Fruit fly (Drosophila melanogaster): ENCODE data around the gene Nepl11.
A peak's percentile ranks its signal among the peaks of the same experiment; 100 is the strongest.

Gene Nepl11

DNA sequence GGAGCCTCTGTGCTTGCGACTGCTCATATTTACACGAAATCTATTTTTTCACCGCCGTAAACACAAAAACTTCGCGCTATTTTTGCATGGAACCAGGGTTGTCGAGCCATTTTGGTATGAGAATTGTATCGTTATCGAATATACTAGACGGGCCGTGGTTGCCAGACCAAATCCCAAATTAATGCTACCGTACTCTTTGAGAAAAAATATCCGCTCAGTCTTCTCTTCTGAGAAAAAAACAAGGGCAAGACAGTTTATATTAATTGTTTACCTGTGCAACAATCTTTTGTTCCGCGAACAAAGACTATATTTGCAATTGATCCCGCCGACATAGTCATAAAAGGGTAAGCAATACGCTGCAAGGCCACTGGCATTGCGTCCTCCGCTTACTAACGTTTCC lies 42.9 kb upstream of the Nepl11 start, which contains the start of the genes Skp2 and CG1103 (continued):
- TF ChIP-seq CG2116 (GFP tag; optimal IDR thresholded peaks at IDR 0.05) (peak; percentile 60), Ada2b (GFP tag; IDR thresholded peaks at IDR 0.05) (no peak), Usf (GFP tag; optimal IDR thresholded peaks at IDR 0.05) (no peak), CG7271 (tag; optimal IDR thresholded peaks at IDR 0.05) (no peak), Myb (GFP tag; optimal IDR thresholded peaks at IDR 0.05) (peak; percentile 27), toy (GFP tag; IDR thresholded peaks at IDR 0.05) (no peak), Asciz (GFP tag; optimal IDR thresholded peaks at IDR 0.05) (no peak), Atf-2 (GFP tag; optimal IDR thresholded peaks at IDR 0.05) (no peak), CG17802 (tag; optimal IDR thresholded peaks at IDR 0.05) (no peak), CG12659 (GFP tag; optimal IDR thresholded peaks at IDR 0.05) (peak; percentile 62), ato (GFP tag; IDR thresholded peaks at IDR 0.05; ENCODE audit: partially characterized antibody) (peak; percentile 43; the same call in 1 of the 2 replicates), CTCF (GFP tag; optimal IDR thresholded peaks at IDR 0.05) (peak; percentile 24), CG1602 (GFP tag; optimal IDR thresholded peaks at IDR 0.05) (no peak), Xrp1 (GFP tag; IDR thresholded peaks at IDR 0.05) (no peak), Ets97D (GFP tag; optimal IDR thresholded peaks at IDR 0.05) (peak; percentile 56), CG8388 (GFP tag; optimal IDR thresholded peaks at IDR 0.05) (no peak), CG18262 (tag; optimal IDR thresholded peaks at IDR 0.05) (no peak), D19A (tag; optimal IDR thresholded peaks at IDR 0.05) (no peak), Blimp-1 (GFP tag; optimal IDR thresholded peaks at IDR 0.05) (no peak), abd-A (tag; optimal IDR thresholded peaks at IDR 0.05) (no peak), CG9932 (GFP tag; IDR thresholded peaks at IDR 0.05) (no peak), CG12155 (GFP tag; optimal IDR thresholded peaks at IDR 0.05) (no peak), Lpt (GFP tag; optimal IDR thresholded peaks at IDR 0.05) (no peak), CG2889 (GFP tag; IDR thresholded peaks at IDR 0.05) (no peak), p53 (GFP tag; optimal IDR thresholded peaks at IDR 0.05) (peak; percentile 16), cwo (GFP tag; optimal IDR thresholded peaks at IDR 0.05) (no peak), nmo (GFP tag; optimal IDR thresholded peaks at IDR 0.05) (peak; percentile 37), CG31365 (tag; optimal IDR thresholded peaks at IDR 0.05) (no peak), CG13424 (tag; optimal IDR thresholded peaks at IDR 0.05) (no peak), Sry-β (GFP tag; optimal IDR thresholded peaks at IDR 0.05) (no peak), CG2129 (GFP tag; IDR thresholded peaks at IDR 0.05; ENCODE audit: partially characterized antibody) (no peak), gt (GFP tag; IDR thresholded peaks at IDR 0.05) (no peak), HHEX (GFP tag; optimal IDR thresholded peaks at IDR 0.05) (no peak), vnd (GFP tag; IDR thresholded peaks at IDR 0.05; ENCODE audit: partially characterized antibody) (no peak), CG2120 (GFP tag; optimal IDR thresholded peaks at IDR 0.05) (no peak), eve (GFP tag; optimal IDR thresholded peaks at IDR 0.05) (no peak), CG31388 (GFP tag; optimal IDR thresholded peaks at IDR 0.05) (no peak), CG2678 (tag; optimal IDR thresholded peaks at IDR 0.05) (no peak), maf-S (GFP tag; optimal IDR thresholded peaks at IDR 0.05) (no peak), Dll (GFP tag; IDR thresholded peaks at IDR 0.05; ENCODE audit: partially characterized antibody) (peak; percentile 46; the same call in 2 of the 4 replicates), nerfin-1 (tag; optimal IDR thresholded peaks at IDR 0.05) (peak; percentile 33), luna (GFP tag; optimal IDR thresholded peaks at IDR 0.05) (no peak), CG6689 (GFP tag; IDR thresholded peaks at IDR 0.05) (no peak), Aef1 (GFP tag; IDR thresholded peaks at IDR 0.05) (no peak), ranshi (GFP tag; IDR thresholded peaks at IDR 0.05) (no peak), MESR4 (GFP tag; optimal IDR thresholded peaks at IDR 0.05) (peak; percentile 79), Oli (tag; optimal IDR thresholded peaks at IDR 0.05) (no peak), CG13894 (tag; optimal IDR thresholded peaks at IDR 0.05) (no peak), CG18764 (GFP tag; optimal IDR thresholded peaks at IDR 0.05) (no peak), E2f2 (GFP tag; IDR thresholded peaks at IDR 0.05) (peak; percentile 91), CG10462 (GFP tag; optimal IDR thresholded peaks at IDR 0.05) (no peak), CG14050 (GFP tag; IDR thresholded peaks at IDR 0.05) (no peak)

Data from whole organism, embryonic.